Worm (Caenorhabditis elegans) whole organism, L1 larva: ENCODE measurements around the gene acr-9.

ENCODE experiments used
- aha-1 ChIP-seq: fragments of 150-350 bp; optimal IDR thresholded peaks from 2 replicates; lab custom pipeline; 2014; ENCODE audit warnings: missing biosample characterization, missing genetic modification characterization
- ama-1 ChIP-seq: fragments of 150-350 bp; optimal IDR thresholded peaks from 2 replicates; lab custom pipeline; 2014
- blmp-1 ChIP-seq: fragments of 150-350 bp; optimal IDR thresholded peaks from 2 replicates; lab custom pipeline; 2014; ENCODE audit warnings: missing biosample characterization, missing genetic modification characterization
- ceh-8 ChIP-seq: fragments of 200-800 bp; sonication (Bioruptor generic); optimal IDR thresholded peaks from 2 replicates; lab custom pipeline; 2018; ENCODE audit warnings: mild to moderate bottlenecking, missing genetic modification characterization, moderate library complexity, missing compliant biosample characterization
- ceh-88 ChIP-seq: fragments of 200-800 bp; sonication (Bioruptor generic); IDR thresholded peaks from 2 replicates; pipeline ENCODE4 v1.3.6; 2022; ENCODE audit warnings: missing genetic modification characterization, missing compliant biosample characterization
- ces-1 ChIP-seq: fragments of 150-350 bp; optimal IDR thresholded peaks from 2 replicates; lab custom pipeline; 2014; ENCODE audit warnings: missing biosample characterization, missing genetic modification reagents, missing genetic modification characterization
- dsc-1 ChIP-seq: sonication (generic microtip); optimal IDR thresholded peaks from 2 replicates; lab custom pipeline; 2016; ENCODE audit warnings: mild to moderate bottlenecking, missing genetic modification characterization, missing compliant biosample characterization
- efl-1 ChIP-seq, 4 experiments: fragments of 150-350 bp; optimal IDR thresholded peaks in 3 of 4; peaks in 1 of 4; 1 replicate in 1 of 4; 2 replicates in 3 of 4; lab custom pipeline; 2014; ENCODE audit warnings: missing biosample characterization in 2 of 4, missing genetic modification characterization in 2 of 4, missing genetic modification reagents in 2 of 4
- egl-27 ChIP-seq, 2 experiments: fragments of 150-350 bp in 1 of 2; sonication (generic microtip); optimal IDR thresholded peaks; 3 replicates each; lab custom pipeline; 2017 to 2018; ENCODE audit warnings: missing biosample characterization in 2 of 2, missing genetic modification characterization in 2 of 2, missing genetic modification reagents in 2 of 2
- elt-3 ChIP-seq, 6 experiments: fragments of 150-350 bp in 1 of 6; sonication (generic microtip); optimal IDR thresholded peaks; 2 replicates each; lab custom pipeline; 2017 to 2018; ENCODE audit warnings: missing biosample characterization in 6 of 6, missing genetic modification characterization in 6 of 6, inconsistent platforms in 1 of 6
- ets-5 ChIP-seq: fragments of 200-800 bp; sonication (Bioruptor generic); IDR thresholded peaks from 2 replicates; pipeline ENCODE4 v1.3.6; 2022; ENCODE audit warnings: missing genetic modification characterization, missing compliant biosample characterization
- fkh-10 ChIP-seq: sonication (generic microtip); optimal IDR thresholded peaks from 2 replicates; lab custom pipeline; 2017; ENCODE audit warnings: missing biosample characterization, missing genetic modification reagents, missing genetic modification characterization
- lin-14 ChIP-seq: fragments of 200-800 bp; sonication (Bioruptor generic); optimal IDR thresholded peaks from 2 replicates; lab custom pipeline; 2018; ENCODE audit warnings: mild to moderate bottlenecking, missing genetic modification characterization, moderate library complexity, missing compliant biosample characterization
- lin-35 ChIP-seq, 2 experiments: fragments of 150-350 bp; optimal IDR thresholded peaks; 2 replicates each; lab custom pipeline; 2014; ENCODE audit warnings: missing biosample characterization in 2 of 2, missing genetic modification characterization in 2 of 2, missing genetic modification reagents in 2 of 2
- mep-1 ChIP-seq: fragments of 150-350 bp; optimal IDR thresholded peaks from 2 replicates; lab custom pipeline; 2014; ENCODE audit warnings: missing biosample characterization, missing genetic modification characterization
- nhr-11 ChIP-seq: fragments of 150-350 bp; optimal IDR thresholded peaks from 2 replicates; lab custom pipeline; 2014; ENCODE audit warnings: missing biosample characterization, missing genetic modification characterization
- nhr-12 ChIP-seq: sonication (generic microtip); optimal IDR thresholded peaks from 2 replicates; lab custom pipeline; 2017; ENCODE audit warnings: missing biosample characterization, missing genetic modification characterization
- nhr-19 ChIP-seq: fragments of 200-800 bp; sonication (Bioruptor generic); conservative IDR thresholded peaks from 2 replicates; pipeline ENCODE4 v1.3.6; 2022; ENCODE audit warnings: missing genetic modification characterization, missing compliant biosample characterization
- nhr-20 ChIP-seq: sonication (generic microtip); optimal IDR thresholded peaks from 2 replicates; lab custom pipeline; 2016; ENCODE audit warnings: mild to moderate bottlenecking, missing genetic modification characterization, missing compliant biosample characterization
- nhr-237 ChIP-seq: fragments of 150-350 bp; optimal IDR thresholded peaks from 2 replicates; lab custom pipeline; 2014; ENCODE audit warnings: missing biosample characterization, missing genetic modification characterization
- nhr-47 ChIP-seq: sonication (generic microtip); optimal IDR thresholded peaks from 2 replicates; lab custom pipeline; 2016; ENCODE audit warnings: mild to moderate bottlenecking, missing genetic modification characterization, moderate library complexity, missing compliant biosample characterization
- nhr-71 ChIP-seq: sonication (generic microtip); optimal IDR thresholded peaks from 2 replicates; lab custom pipeline; 2016; ENCODE audit warnings: mild to moderate bottlenecking, missing genetic modification characterization, moderate library complexity, missing compliant biosample characterization
- nhr-84 ChIP-seq: sonication (generic microtip); optimal IDR thresholded peaks from 2 replicates; lab custom pipeline; 2017; ENCODE audit warnings: missing biosample characterization, missing genetic modification characterization
- nhr-85 ChIP-seq: sonication (generic microtip); peaks from one replicate; lab custom pipeline; 2016; ENCODE audit warnings: missing genetic modification characterization, inconsistent platforms, missing compliant biosample characterization
- nhr-90 ChIP-seq: sonication (generic microtip); optimal IDR thresholded peaks from 2 replicates; lab custom pipeline; 2016; ENCODE audit warnings: mild to moderate bottlenecking, missing genetic modification characterization, missing compliant biosample characterization; ENCODE audit not compliant: poor library complexity
- pag-3 ChIP-seq: sonication (generic microtip); optimal IDR thresholded peaks from 2 replicates; lab custom pipeline; 2017; ENCODE audit warnings: missing genetic modification characterization, mild to moderate bottlenecking, missing compliant biosample characterization, antibody characterized with exemption, borderline replicate concordance; ENCODE audit not compliant: insufficient read depth
- rnt-1 ChIP-seq: sonication (generic microtip); optimal IDR thresholded peaks from 2 replicates; lab custom pipeline; 2016; ENCODE audit warnings: mild to moderate bottlenecking, missing genetic modification characterization, moderate library complexity, missing compliant biosample characterization
- snu-23 ChIP-seq: sonication (generic microtip); optimal IDR thresholded peaks from 2 replicates; lab custom pipeline; 2016; ENCODE audit warnings: missing genetic modification characterization, missing compliant biosample characterization
- sox-4 ChIP-seq: sonication (generic microtip); optimal IDR thresholded peaks from 2 replicates; lab custom pipeline; 2016; ENCODE audit warnings: missing genetic modification characterization, missing compliant biosample characterization
- sup-37 ChIP-seq: fragments of 200-800 bp; sonication (Bioruptor generic); optimal IDR thresholded peaks from 2 replicates; lab custom pipeline; 2018; ENCODE audit warnings: mild to moderate bottlenecking, missing genetic modification characterization, missing compliant biosample characterization
- unc-62 ChIP-seq: fragments of 150-350 bp; optimal IDR thresholded peaks from 2 replicates; lab custom pipeline; 2014; ENCODE audit warnings: missing biosample characterization, missing genetic modification reagents, missing genetic modification characterization
- vab-15 ChIP-seq: sonication (generic microtip); optimal IDR thresholded peaks from 2 replicates; lab custom pipeline; 2017; ENCODE audit warnings: missing genotype, mild to moderate bottlenecking, missing genetic modification characterization, missing compliant biosample characterization

acr-9 gene

ce11 chrX:13655769-13656168 lies 9.1 kb upstream of the acr-9 start:
- TF ChIP-seq ceh-88 (GFP tag; lab: Robert Waterston, UW), result no peak
- peak; percentile 21 for TF ChIP-seq snu-23
- no peak for TF ChIP-seq ceh-8 (GFP tag; lab: Kevin White, UChicago)
- TF ChIP-seq nhr-19, result 0 out of 2 replicates have a peak, but pooled peaks have one; percentile 17
- TF ChIP-seq nhr-47 (tag; lab: Kevin White, UChicago), result peak; percentile 0
- peak; percentile 22 for TF ChIP-seq dsc-1 (tag; lab: Kevin White, UChicago)
- peak in 1 of 2 experiments; percentile 14 for TF ChIP-seq lin-35 (GFP tag; optimal IDR thresholded peaks at IDR 0.05; lab: Kevin White, UChicago)
- peak; percentile 34 for TF ChIP-seq nhr-71
- no peak for TF ChIP-seq egl-27 (tag; optimal IDR thresholded peaks at IDR 0.05; lab: Kevin White, UChicago)
- TF ChIP-seq blmp-1 (tag; lab: Kevin White, UChicago), result no peak
- peak; percentile 11 for TF ChIP-seq nhr-20 (tag; lab: Kevin White, UChicago)
- no peak for TF ChIP-seq lin-14
- TF ChIP-seq rnt-1 (tag; lab: Kevin White, UChicago), result peak; percentile 10
- no peak for TF ChIP-seq efl-1 (optimal IDR thresholded peaks at IDR 0.05; lab: Kevin White, UChicago)
- peak in 1 of 2 experiments; percentile 71 for TF ChIP-seq efl-1 (GFP tag; optimal IDR thresholded peaks at IDR 0.05 in 1 of 2; lab: Kevin White, UChicago)
- TF ChIP-seq nhr-90, result peak; percentile 26

- TF ChIP-seq rnt-1 (tag; lab: Kevin White, UChicago) (no peak), nhr-85 (tag; lab: Kevin White, UChicago) (peak; percentile 4)
Measured at ce11 chrX:13654276-13654675, 7.6 kb upstream of the acr-9 start.

ce11 chrX:13653573-13653972 lies 6.9 kb upstream of the acr-9 start:
- TF ChIP-seq elt-3 (tag; optimal IDR thresholded peaks at IDR 0.05; lab: Kevin White, UChicago) (peak in 1 of 6 experiments; percentile 12), nhr-20 (tag; lab: Kevin White, UChicago) (peak; percentile 28), lin-35 (GFP tag; optimal IDR thresholded peaks at IDR 0.05; lab: Kevin White, UChicago) (peak in 1 of 2 experiments; percentile 23), nhr-90 (peak; percentile 23), snu-23 (peak; percentile 43), nhr-47 (tag; lab: Kevin White, UChicago) (peak; percentile 18), vab-15 (no peak), sup-37 (GFP tag; lab: Kevin White, UChicago) (no peak), mep-1 (tag; lab: Kevin White, UChicago) (peak; percentile 16)

- TF ChIP-seq snu-23, result no peak
- no peak for TF ChIP-seq aha-1 (tag; lab: Kevin White, UChicago)
- no peak for TF ChIP-seq sox-4
- no peak for TF ChIP-seq ces-1
- TF ChIP-seq sup-37 (GFP tag; lab: Kevin White, UChicago), result no peak
- no peak for TF ChIP-seq nhr-237 (tag; lab: Kevin White, UChicago)
- TF ChIP-seq nhr-84, result no peak
- TF ChIP-seq fkh-10 (GFP tag; lab: Kevin White, UChicago), result no peak
- TF ChIP-seq unc-62 (GFP tag; lab: Kevin White, UChicago), result no peak
- no peak for TF ChIP-seq nhr-12
- TF ChIP-seq nhr-19, result no peak
Measured at ce11 chrX:13650799-13651198, 4.1 kb upstream of the acr-9 start, which contains the start of gene C40C9.4. C40C9.4 (plus strand) TSS chrX:13651099.

ce11 chrX:13647305-13647704 lies 607 bp upstream of the acr-9 start, which contains the start of gene C40C9.3:
C40C9.3 (plus strand) TSS chrX:13647605.
- no peak for TF ChIP-seq nhr-11 (tag; lab: Kevin White, UChicago)
- TF ChIP-seq, all 84 proteins: peak for 0

ce11 chrX:13644884-13645283 lies 1.8 kb downstream of the acr-9 start:
- TF ChIP-seq ama-1 (lab: Kevin White, UChicago) (no peak), rnt-1 (tag; lab: Kevin White, UChicago) (no peak), lin-14 (peak; percentile 16), pag-3 (tag; lab: Kevin White, UChicago) (no peak), ets-5 (GFP tag; lab: Robert Waterston, UW) (no peak), dsc-1 (tag; lab: Kevin White, UChicago) (no peak), snu-23 (no peak), ces-1 (no peak)
